Fruit fly (Drosophila melanogaster): ENCODE measurements around the gene Rph.

Rph gene

dm6 chrX:10771856-10772592, 14.6 kb upstream of the Rph start, which contains the start of gene CG15211 (continued):
- TF ChIP-seq CG8281 (tag; optimal IDR thresholded peaks at IDR 0.05): peak; percentile 54
- peak; percentile 39 for TF ChIP-seq CG10431 (GFP tag; optimal IDR thresholded peaks at IDR 0.05)
- TF ChIP-seq ham (GFP tag; IDR thresholded peaks at IDR 0.05): no peak
- peak; percentile 24; the same call in 1 of the 3 replicates for TF ChIP-seq CG34422 (GFP tag; IDR thresholded peaks at IDR 0.05)
- peak; percentile 83 for TF ChIP-seq Oli (tag; optimal IDR thresholded peaks at IDR 0.05)
- TF ChIP-seq CG7963 (GFP tag; IDR thresholded peaks at IDR 0.05; ENCODE audit: partially characterized antibody): no peak
- peak; percentile 48 for TF ChIP-seq CG9817 (tag; optimal IDR thresholded peaks at IDR 0.05)
- no peak for TF ChIP-seq CG42726 (GFP tag; IDR thresholded peaks at IDR 0.05; ENCODE audit: partially characterized antibody)
- TF ChIP-seq Dip3 (GFP tag; optimal IDR thresholded peaks at IDR 0.05): no peak
- peak; percentile 39 for TF ChIP-seq CG18764 (GFP tag; optimal IDR thresholded peaks at IDR 0.05)
- TF ChIP-seq mam (GFP tag; optimal IDR thresholded peaks at IDR 0.05): no peak
- TF ChIP-seq Deaf1 (tag; optimal IDR thresholded peaks at IDR 0.05): peak; percentile 45
- TF ChIP-seq CG12659 (GFP tag; optimal IDR thresholded peaks at IDR 0.05): peak; percentile 83
- peak; percentile 3 for TF ChIP-seq CG9609 (GFP tag; optimal IDR thresholded peaks at IDR 0.05)
- TF ChIP-seq eyg (GFP tag; optimal IDR thresholded peaks at IDR 0.05): no peak
- TF ChIP-seq Gsc (GFP tag; IDR thresholded peaks at IDR 0.05): no peak
- TF ChIP-seq CG1233 (GFP tag; optimal IDR thresholded peaks at IDR 0.05): peak; percentile 71
- peak; percentile 31; the same call in 1 of the 3 replicates for TF ChIP-seq gce (GFP tag; IDR thresholded peaks at IDR 0.05)
- TF ChIP-seq Dip2 (GFP tag; IDR thresholded peaks at IDR 0.05): no peak
- peak; percentile 77 for TF ChIP-seq ara (GFP tag; IDR thresholded peaks at IDR 0.05)
- TF ChIP-seq B-H1 (GFP tag; IDR thresholded peaks at IDR 0.05): peak; percentile 31
- no peak for TF ChIP-seq ab (GFP tag; optimal IDR thresholded peaks at IDR 0.05)
- peak; percentile 70 for TF ChIP-seq CG4424 (GFP tag; optimal IDR thresholded peaks at IDR 0.05)
- TF ChIP-seq CG7928 (GFP tag; optimal IDR thresholded peaks at IDR 0.05): no peak
- TF ChIP-seq CG9437 (GFP tag; optimal IDR thresholded peaks at IDR 0.05): peak; percentile 70
- peak; percentile 61 for TF ChIP-seq sd (tag; optimal IDR thresholded peaks at IDR 0.05)
- peak; percentile 7 for TF ChIP-seq psq (GFP tag; optimal IDR thresholded peaks at IDR 0.05)
- no peak for TF ChIP-seq h (optimal IDR thresholded peaks at IDR 0.05)
- peak; percentile 4 for TF ChIP-seq jumu (GFP tag; optimal IDR thresholded peaks at IDR 0.05)
- TF ChIP-seq Jarid2 (GFP tag; optimal IDR thresholded peaks at IDR 0.05): peak; percentile 43
- TF ChIP-seq Atf3 (GFP tag; optimal IDR thresholded peaks at IDR 0.05): peak; percentile 11
- TF ChIP-seq CG1832 (GFP tag; optimal IDR thresholded peaks at IDR 0.05): peak; percentile 58
- peak; percentile 93 for TF ChIP-seq crol (GFP tag; IDR thresholded peaks at IDR 0.05)
- peak; percentile 55 for TF ChIP-seq sisA (GFP tag; IDR thresholded peaks at IDR 0.05)
- peak; percentile 42 for TF ChIP-seq CG17802 (tag; optimal IDR thresholded peaks at IDR 0.05)
- no peak for TF ChIP-seq Lpt (GFP tag; optimal IDR thresholded peaks at IDR 0.05)
- no peak; the same call in 2 of the 3 replicates for TF ChIP-seq CG11456 (GFP tag; IDR thresholded peaks at IDR 0.05)
- peak; percentile 19 for TF ChIP-seq mirr (GFP tag; optimal IDR thresholded peaks at IDR 0.05)
- no peak for TF ChIP-seq Taf1 (GFP tag; IDR thresholded peaks at IDR 0.05)
- no peak for TF ChIP-seq pros (GFP tag; optimal IDR thresholded peaks at IDR 0.05)
- peak; percentile 82 for TF ChIP-seq Sox102F (GFP tag; optimal IDR thresholded peaks at IDR 0.05)
- TF ChIP-seq dmrt99B (tag; optimal IDR thresholded peaks at IDR 0.05): peak; percentile 82
- TF ChIP-seq CG2129 (GFP tag; IDR thresholded peaks at IDR 0.05; ENCODE audit: partially characterized antibody): no peak
- peak; percentile 49 for TF ChIP-seq peb (GFP tag; IDR thresholded peaks at IDR 0.05)
- no peak for TF ChIP-seq zen2 (GFP tag; IDR thresholded peaks at IDR 0.05; ENCODE audit: partially characterized antibody)
- no peak for TF ChIP-seq CG9797 (GFP tag; optimal IDR thresholded peaks at IDR 0.05)
- no peak for TF ChIP-seq CG4854 (GFP tag; optimal IDR thresholded peaks at IDR 0.05)
- 0 out of 2 replicates have a peak, but pooled peaks have one; percentile 2 for TF ChIP-seq NFAT (GFP tag; IDR thresholded peaks at IDR 0.05)
- peak; percentile 71 for TF ChIP-seq CG10267 (tag; optimal IDR thresholded peaks at IDR 0.05)
- peak; percentile 78 for TF ChIP-seq CG15601 (tag; optimal IDR thresholded peaks at IDR 0.05)

Measured in whole organism, embryonic.